Worm (Caenorhabditis elegans) whole organism, young adult: ENCODE data around the gene Y60A3A.23.

Experiments
- B0019.2 ChIP-seq: fragments of 200-800 bp; sonication (Bioruptor generic); conservative IDR thresholded peaks from 2 replicates; pipeline ENCODE4 v1.3.6; 2022; ENCODE audit warnings: missing genetic modification reagents, missing genetic modification characterization, missing compliant biosample characterization
- C17E4.6 ChIP-seq: fragments of 200-800 bp; sonication (Bioruptor generic); IDR thresholded peaks from 2 replicates; pipeline ENCODE4 v1.3.6; 2022; ENCODE audit warnings: missing genetic modification reagents, missing genetic modification characterization, missing compliant biosample characterization
- D2030.7 ChIP-seq: fragments of 200-800 bp; sonication (Bioruptor generic); IDR thresholded peaks from 2 replicates; pipeline ENCODE4 v1.3.6; 2022; ENCODE audit warnings: missing genetic modification reagents, missing genetic modification characterization, missing compliant biosample characterization
- F23B12.7 ChIP-seq: sonication (generic microtip); optimal IDR thresholded peaks from 2 replicates; lab custom pipeline; 2017; ENCODE audit warnings: missing genetic modification characterization, mild to moderate bottlenecking, missing compliant biosample characterization, antibody characterized with exemption, moderate library complexity; ENCODE audit not compliant: insufficient read depth
- F37B4.10 ChIP-seq: fragments of 200-800 bp; sonication (Bioruptor generic); IDR thresholded peaks from 2 replicates; pipeline ENCODE4 v1.3.6; 2022; ENCODE audit warnings: missing genetic modification characterization, missing compliant biosample characterization
- F39B2.1 ChIP-seq: fragments of 200-800 bp; sonication (Bioruptor generic); IDR thresholded peaks from 2 replicates; pipeline ENCODE4 v1.3.6; 2022; ENCODE audit warnings: missing genetic modification reagents, missing genetic modification characterization, missing compliant biosample characterization
- F57A8.1 ChIP-seq: fragments of 200-800 bp; sonication (Bioruptor generic); optimal IDR thresholded peaks from 2 replicates; lab custom pipeline; 2018; ENCODE audit warnings: mild to moderate bottlenecking, missing genetic modification characterization, moderate library complexity, missing compliant biosample characterization
- K12H6.12 ChIP-seq: fragments of 200-800 bp; sonication (Bioruptor generic); optimal IDR thresholded peaks from 2 replicates; lab custom pipeline; 2018; ENCODE audit warnings: mild to moderate bottlenecking, missing genetic modification characterization, missing compliant biosample characterization
- T07F8.4 ChIP-seq: sonication (generic microtip); optimal IDR thresholded peaks from 2 replicates; lab custom pipeline; 2016; ENCODE audit warnings: mild to moderate bottlenecking, missing genetic modification characterization, moderate library complexity, missing compliant biosample characterization
- T26A5.8 ChIP-seq: sonication (generic microtip); optimal IDR thresholded peaks from 2 replicates; lab custom pipeline; 2016; ENCODE audit warnings: missing genetic modification characterization, missing compliant biosample characterization
- Y53G8AR.9 ChIP-seq: fragments of 200-800 bp; sonication (Bioruptor generic); conservative IDR thresholded peaks from 2 replicates; pipeline ENCODE4 v1.3.6; 2022; ENCODE audit warnings: missing genetic modification reagents, missing genetic modification characterization, missing compliant biosample characterization
- Y67H2A.10 ChIP-seq: fragments of 200-800 bp; sonication (Bioruptor generic); conservative IDR thresholded peaks from 2 replicates; pipeline ENCODE4 v1.3.6; 2022; ENCODE audit warnings: missing genetic modification reagents, missing genetic modification characterization, missing compliant biosample characterization
- Y79H2A.3 ChIP-seq: fragments of 200-800 bp; sonication (Bioruptor generic); conservative IDR thresholded peaks from 2 replicates; pipeline ENCODE4 v1.3.6; 2022; ENCODE audit warnings: missing genetic modification reagents, missing genetic modification characterization, missing compliant biosample characterization
- Y95B8A.8 ChIP-seq: fragments of 200-800 bp; sonication (Bioruptor generic); IDR thresholded peaks from 2 replicates; pipeline ENCODE4 v1.3.6; 2022; ENCODE audit warnings: missing genetic modification reagents, missing genetic modification characterization, missing compliant biosample characterization
- akir-1 ChIP-seq: fragments of 200-800 bp; sonication (Bioruptor generic); optimal IDR thresholded peaks from 2 replicates; lab custom pipeline; 2018; ENCODE audit warnings: mild to moderate bottlenecking, missing genetic modification characterization, moderate library complexity, missing compliant biosample characterization
- atf-7 ChIP-seq: sonication (generic microtip); optimal IDR thresholded peaks from 2 replicates; lab custom pipeline; 2017; ENCODE audit warnings: mild to moderate bottlenecking, missing genetic modification characterization, missing compliant biosample characterization
- athp-1 ChIP-seq: sonication (generic microtip); optimal IDR thresholded peaks from 2 replicates; lab custom pipeline; 2017; ENCODE audit warnings: mild to moderate bottlenecking, missing genetic modification characterization, missing compliant biosample characterization
- attf-5 ChIP-seq: fragments of 200-800 bp; sonication (Bioruptor generic); optimal IDR thresholded peaks from 2 replicates; lab custom pipeline; 2018; ENCODE audit warnings: mild to moderate bottlenecking, missing genetic modification characterization, missing compliant biosample characterization
- attf-6 ChIP-seq: fragments of 200-800 bp; sonication (Bioruptor generic); IDR thresholded peaks from 2 replicates; pipeline ENCODE4 v1.3.6; 2022; ENCODE audit warnings: missing genetic modification reagents, missing genetic modification characterization, missing compliant biosample characterization
- bed-1 ChIP-seq: fragments of 200-800 bp; sonication (Bioruptor generic); IDR thresholded peaks from 2 replicates; pipeline ENCODE4 v1.3.6; 2022; ENCODE audit warnings: missing genetic modification reagents, missing genetic modification characterization, missing compliant biosample characterization
- ceh-27 ChIP-seq: fragments of 200-800 bp; sonication (Bioruptor generic); optimal IDR thresholded peaks from 2 replicates; lab custom pipeline; 2018; ENCODE audit warnings: mild to moderate bottlenecking, missing genetic modification characterization, moderate library complexity, missing compliant biosample characterization
- ceh-91 ChIP-seq: fragments of 200-800 bp; sonication (Bioruptor generic); IDR thresholded peaks from 2 replicates; pipeline ENCODE4 v1.3.6; 2022; ENCODE audit warnings: missing genetic modification reagents, missing genetic modification characterization, missing compliant biosample characterization
- egl-44 ChIP-seq: fragments of 200-800 bp; sonication (Bioruptor generic); IDR thresholded peaks from 2 replicates; pipeline ENCODE4 v1.3.6; 2022; ENCODE audit warnings: missing genetic modification reagents, missing genetic modification characterization, missing compliant biosample characterization
- fkh-3 ChIP-seq: sonication (generic microtip); optimal IDR thresholded peaks from 2 replicates; lab custom pipeline; 2016; ENCODE audit warnings: mild to moderate bottlenecking, missing genetic modification characterization, missing compliant biosample characterization
- him-1 ChIP-seq: sonication (generic microtip); optimal IDR thresholded peaks from 2 replicates; lab custom pipeline; 2016; ENCODE audit warnings: missing genotype, missing genetic modification reagents, missing genetic modification characterization, missing compliant biosample characterization
- hlh-26 ChIP-seq: fragments of 200-800 bp; sonication (Bioruptor generic); conservative IDR thresholded peaks from 2 replicates; pipeline ENCODE4 v1.3.6; 2022; ENCODE audit warnings: missing genetic modification reagents, missing genetic modification characterization, missing compliant biosample characterization
- let-526 ChIP-seq: fragments of 200-800 bp; sonication (Bioruptor generic); IDR thresholded peaks from 2 replicates; pipeline ENCODE4 v1.3.6; 2022; ENCODE audit warnings: missing genetic modification reagents, missing genetic modification characterization, missing compliant biosample characterization
- lin-26 ChIP-seq: fragments of 200-800 bp; sonication (Bioruptor generic); IDR thresholded peaks from 2 replicates; pipeline ENCODE4 v1.3.6; 2022; ENCODE audit warnings: missing genetic modification reagents, missing genetic modification characterization, missing compliant biosample characterization
- lin-40 ChIP-seq: sonication (generic microtip); optimal IDR thresholded peaks from 2 replicates; lab custom pipeline; 2016; ENCODE audit warnings: missing genetic modification characterization, mild to moderate bottlenecking, missing compliant biosample characterization, missing genotype, missing genetic modification reagents
- lsy-27 ChIP-seq: sonication (generic microtip); optimal IDR thresholded peaks from 2 replicates; lab custom pipeline; 2017; ENCODE audit warnings: missing genetic modification characterization, mild to moderate bottlenecking, missing compliant biosample characterization, antibody characterized with exemption, missing genotype, borderline replicate concordance; ENCODE audit not compliant: insufficient read depth
- nfya-1 ChIP-seq: sonication (generic microtip); optimal IDR thresholded peaks from 2 replicates; lab custom pipeline; 2017; ENCODE audit warnings: antibody characterized with exemption, missing compliant biosample characterization, missing genetic modification characterization, borderline replicate concordance; ENCODE audit not compliant: insufficient read depth
- nhr-90 ChIP-seq: sonication (generic microtip); optimal IDR thresholded peaks from 2 replicates; lab custom pipeline; 2016; ENCODE audit warnings: missing genotype, mild to moderate bottlenecking, missing genetic modification characterization, missing compliant biosample characterization
- pbrm-1 ChIP-seq: fragments of 200-800 bp; sonication (Bioruptor generic); IDR thresholded peaks from 2 replicates; pipeline ENCODE4 v1.3.6; 2022; ENCODE audit warnings: missing genetic modification reagents, missing genetic modification characterization, missing compliant biosample characterization
- rpc-1 ChIP-seq, 2 experiments: fragments of 150-350 bp in 1 of 2; sonication (generic microtip) in 1 of 2; optimal IDR thresholded peaks; 2 replicates each; lab custom pipeline; 2014 to 2018; ENCODE audit warnings: missing biosample characterization in 1 of 2, missing genetic modification characterization in 1 of 2, missing genetic modification reagents in 1 of 2, missing genotype in 1 of 2
- sdz-38 ChIP-seq: sonication (generic microtip); optimal IDR thresholded peaks from 2 replicates; lab custom pipeline; 2016; ENCODE audit warnings: missing genotype, missing genetic modification characterization, missing compliant biosample characterization
- zfh-2 ChIP-seq: fragments of 200-800 bp; sonication (Bioruptor generic); conservative IDR thresholded peaks from 2 replicates; pipeline ENCODE4 v1.3.6; 2022; ENCODE audit warnings: missing genetic modification reagents, missing genetic modification characterization, missing compliant biosample characterization
- zim-3 ChIP-seq: sonication (generic microtip); optimal IDR thresholded peaks from 2 replicates; lab custom pipeline; 2017; ENCODE audit warnings: mild to moderate bottlenecking, missing genetic modification characterization, moderate library complexity, missing compliant biosample characterization
- ztf-18 ChIP-seq: sonication (generic microtip); optimal IDR thresholded peaks from 2 replicates; lab custom pipeline; 2016; ENCODE audit warnings: missing genotype, mild to moderate bottlenecking, missing genetic modification characterization, missing compliant biosample characterization
- ztf-25 ChIP-seq: fragments of 200-800 bp; sonication (Bioruptor generic); IDR thresholded peaks from 2 replicates; pipeline ENCODE4 v1.3.6; 2022; ENCODE audit warnings: missing genetic modification reagents, missing genetic modification characterization, missing compliant biosample characterization
- ztf-6 ChIP-seq: fragments of 200-800 bp; sonication (Bioruptor generic); IDR thresholded peaks from 2 replicates; pipeline ENCODE4 v1.3.6; 2022; ENCODE audit warnings: missing genetic modification reagents, missing genetic modification characterization, missing compliant biosample characterization

Gene Y60A3A.23

DNA sequence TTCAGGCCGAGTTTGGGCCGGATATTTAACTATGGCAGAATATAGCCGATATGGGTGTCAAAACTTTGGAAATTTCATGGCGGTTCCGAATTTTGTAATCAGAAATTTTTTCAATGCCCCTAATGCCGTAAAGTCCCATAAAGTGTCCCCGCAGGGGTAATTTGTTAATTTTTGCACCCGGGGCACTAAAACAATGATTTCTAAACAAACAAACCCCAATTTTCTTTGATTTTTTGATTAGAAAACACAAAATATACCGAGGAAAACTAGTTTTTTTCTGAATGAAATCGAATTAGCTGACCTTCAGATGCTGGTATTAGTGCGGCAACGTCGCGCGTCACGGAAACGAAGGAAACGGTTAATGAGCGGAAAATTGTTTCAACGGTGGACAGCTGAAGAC, 27.3 kb downstream of the Y60A3A.23 start:
- no peak for TF ChIP-seq egl-44 (GFP tag; lab: Robert Waterston, UW)
- no peak for TF ChIP-seq T07F8.4 (tag; lab: Kevin White, UChicago)
- no peak for TF ChIP-seq ceh-91 (GFP tag; lab: Robert Waterston, UW)
- TF ChIP-seq atf-7 (tag; lab: Kevin White, UChicago), result no peak
- TF ChIP-seq D2030.7, result no peak
- no peak for TF ChIP-seq F23B12.7 (tag; lab: Kevin White, UChicago)
- no peak for TF ChIP-seq ztf-25 (GFP tag; lab: Robert Waterston, UW)
- no peak for TF ChIP-seq attf-5
- TF ChIP-seq lin-40 (tag; lab: Kevin White, UChicago), result no peak
- TF ChIP-seq Y79H2A.3 (GFP tag; lab: Robert Waterston, UW), result no peak
- TF ChIP-seq ztf-6 (GFP tag; lab: Robert Waterston, UW), result no peak
- no peak for TF ChIP-seq Y95B8A.8 (GFP tag; lab: Robert Waterston, UW)
- no peak for TF ChIP-seq let-526 (GFP tag; lab: Robert Waterston, UW)
- no peak for TF ChIP-seq lin-26 (GFP tag; lab: Robert Waterston, UW)
- TF ChIP-seq F37B4.10, result no peak
- TF ChIP-seq K12H6.12 (tag; lab: Kevin White, UChicago), result no peak
- no peak for TF ChIP-seq ceh-27 (GFP tag; lab: Kevin White, UChicago)
- no peak for TF ChIP-seq F57A8.1 (GFP tag; lab: Kevin White, UChicago)

DNA sequence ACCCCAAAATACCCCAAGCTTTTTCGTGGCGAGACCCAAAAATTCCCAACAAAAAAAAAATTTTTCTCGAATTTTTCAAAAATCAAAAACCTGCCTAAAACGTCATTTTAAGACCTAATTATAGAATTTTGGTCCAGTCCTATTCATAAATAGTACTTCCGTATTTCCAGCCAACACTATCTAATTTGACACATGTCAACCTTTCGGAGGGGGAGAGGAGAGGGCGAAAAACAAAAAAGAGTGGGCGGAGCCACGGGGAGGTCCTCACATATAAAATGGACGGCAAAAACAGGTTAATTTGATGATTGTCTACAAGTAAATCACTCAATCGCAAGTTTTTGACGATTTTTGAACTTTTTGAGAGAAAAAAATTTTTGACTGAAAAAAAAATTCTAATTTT, 29.7 kb downstream of the Y60A3A.23 start, which contains the start of gene Y113G7A.16:
Gene Y113G7A.16, plus strand, starts transcription at position 301 of the 400 bp plus-strand sequence.
- TF ChIP-seq lsy-27, result no peak
- no peak for TF ChIP-seq nfya-1 (tag; lab: Kevin White, UChicago)
- TF ChIP-seq F23B12.7 (tag; lab: Kevin White, UChicago), result no peak
- no peak for TF ChIP-seq F57A8.1 (GFP tag; lab: Kevin White, UChicago)
- TF ChIP-seq athp-1, result no peak
- TF ChIP-seq attf-6 (GFP tag; lab: Robert Waterston, UW), result no peak
- TF ChIP-seq nhr-90 (tag; lab: Kevin White, UChicago), result no peak
- no peak for TF ChIP-seq bed-1 (GFP tag; lab: Robert Waterston, UW)
- no peak for TF ChIP-seq ceh-27 (GFP tag; lab: Kevin White, UChicago)
- TF ChIP-seq C17E4.6 (GFP tag; lab: Robert Waterston, UW), result no peak
- TF ChIP-seq sdz-38, result no peak
- no peak for TF ChIP-seq B0019.2
- no peak for TF ChIP-seq fkh-3
- TF ChIP-seq pbrm-1, result no peak
- no peak for TF ChIP-seq akir-1 (GFP tag; lab: Kevin White, UChicago)
- no peak for TF ChIP-seq ztf-18 (tag; lab: Kevin White, UChicago)
- no peak for TF ChIP-seq him-1 (tag; lab: Kevin White, UChicago)

- TF ChIP-seq Y67H2A.10 (no peak), hlh-26 (GFP tag; lab: Robert Waterston, UW) (no peak)
Observed at ce11 chrV:20047310-20047709, 39.7 kb downstream of the Y60A3A.23 start, which contains the start of gene spe-19. spe-19 (minus strand) TSS chrV:20047410.

DNA sequence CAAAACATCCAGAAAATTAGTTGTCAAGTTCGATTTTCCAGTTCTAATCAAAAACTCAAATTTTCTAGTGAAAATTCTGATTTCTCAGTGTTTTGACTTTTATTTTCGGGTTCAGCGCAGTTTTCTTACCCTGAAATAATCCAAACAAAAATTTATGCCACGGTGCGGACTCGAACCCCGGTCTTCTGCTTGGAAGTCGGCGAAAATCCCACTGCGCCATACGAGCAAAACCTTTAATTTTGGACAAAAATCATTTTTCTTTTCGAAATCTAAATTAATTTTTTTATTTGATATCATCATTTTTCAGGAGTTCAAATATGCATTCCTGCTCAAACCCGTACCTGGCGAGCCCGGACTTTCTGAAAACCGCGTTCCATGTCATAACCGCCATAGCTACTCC, 41.5 kb downstream of the Y60A3A.23 start, which contains the start of gene srh-233:
Gene srh-233, plus strand, starts transcription at position 301 of the 400 bp plus-strand sequence.
- TF ChIP-seq F39B2.1 (GFP tag; lab: Robert Waterston, UW) (no peak), rpc-1 (optimal IDR thresholded peaks at IDR 0.05; lab: Kevin White, UChicago) (no peak), rpc-1 (tag; optimal IDR thresholded peaks at IDR 0.05; lab: Kevin White, UChicago) (no peak), Y53G8AR.9 (GFP tag; lab: Robert Waterston, UW) (no peak), zim-3 (no peak), T26A5.8 (tag; lab: Kevin White, UChicago) (no peak), pbrm-1 (no peak), attf-5 (no peak), zfh-2 (GFP tag; lab: Robert Waterston, UW) (no peak), K12H6.12 (tag; lab: Kevin White, UChicago) (no peak)
